Fruit fly (Drosophila melanogaster) whole organism, embryonic: ENCODE data around the gene Plap.
A peak's percentile ranks its signal among the peaks of the same experiment; 100 is the strongest.

ENCODE experiments used
- Aef1 ChIP-seq: fragments of 200-800 bp; sonication (Bioruptor generic); IDR thresholded peaks from 3 replicates; pipeline ENCODE4 v1.3.6; 2022; ENCODE audit warnings: missing biosample characterization, missing genetic modification characterization
- Atf6 ChIP-seq: fragments of 200-800 bp; sonication (Bioruptor generic); IDR thresholded peaks from 2 replicates; pipeline ENCODE4 v1.3.6; 2022; ENCODE audit warnings: missing biosample characterization, missing genetic modification characterization
- B-H2 ChIP-seq: fragments of 200-800 bp; sonication (Bioruptor generic); optimal IDR thresholded peaks from 2 replicates; lab custom pipeline; 2018; ENCODE audit warnings: missing biosample characterization, mild to moderate bottlenecking, missing genetic modification characterization
- CG1024 ChIP-seq: fragments of 200-800 bp; sonication (Bioruptor generic); IDR thresholded peaks from 2 replicates; pipeline ENCODE4 v1.3.6; 2022; ENCODE audit warnings: missing biosample characterization, missing genetic modification characterization
- CG10462 ChIP-seq: fragments of 200-800 bp; sonication (Bioruptor generic); optimal IDR thresholded peaks from 2 replicates; lab custom pipeline; 2016; ENCODE audit warnings: missing biosample characterization, missing genetic modification characterization
- CG11093 ChIP-seq: fragments of 200-800 bp; sonication (Bioruptor generic); IDR thresholded peaks from 3 replicates; pipeline ENCODE4 v1.3.6; 2022; ENCODE audit warnings: missing biosample characterization, missing genetic modification characterization
- CG1233 ChIP-seq: fragments of 200-800 bp; sonication (Bioruptor generic); optimal IDR thresholded peaks from 4 replicates; lab custom pipeline; 2018; ENCODE audit warnings: missing biosample characterization, mild to moderate bottlenecking, missing genetic modification characterization
- CG15479 ChIP-seq: fragments of 200-800 bp; sonication (Bioruptor generic); optimal IDR thresholded peaks from 3 replicates; lab custom pipeline; 2019; ENCODE audit warnings: missing biosample characterization, mild to moderate bottlenecking, missing genetic modification characterization, moderate library complexity
- CG1647 ChIP-seq: fragments of 200-800 bp; sonication (Bioruptor generic); optimal IDR thresholded peaks from 3 replicates; lab custom pipeline; 2016; ENCODE audit warnings: missing biosample characterization, missing genetic modification characterization
- CG16815 ChIP-seq: fragments of 200-800 bp; sonication (Bioruptor generic); optimal IDR thresholded peaks from 3 replicates; lab custom pipeline; 2017; ENCODE audit warnings: missing biosample characterization, mild to moderate bottlenecking, missing genetic modification characterization
- CG17328 ChIP-seq: fragments of 200-800 bp; sonication (Bioruptor generic); IDR thresholded peaks from 2 replicates; pipeline ENCODE4 v1.3.6; 2022; ENCODE audit warnings: missing biosample characterization, missing genetic modification characterization
- CG1792 ChIP-seq: fragments of 200-800 bp; sonication (Bioruptor generic); optimal IDR thresholded peaks from 2 replicates; lab custom pipeline; 2016; ENCODE audit warnings: missing biosample characterization, missing genetic modification characterization
- CG32767 ChIP-seq: fragments of 200-800 bp; sonication (Bioruptor generic); IDR thresholded peaks from 2 replicates; pipeline ENCODE4 v1.3.6; 2022; ENCODE audit warnings: missing biosample characterization, missing genetic modification characterization
- CG34422 ChIP-seq: fragments of 200-800 bp; sonication (Bioruptor generic); IDR thresholded peaks from 3 replicates; pipeline ENCODE4 v1.3.6; 2022; ENCODE audit warnings: missing biosample characterization, missing genetic modification characterization
- CG3995 ChIP-seq: fragments of 200-800 bp; sonication (Bioruptor generic); optimal IDR thresholded peaks from 3 replicates; lab custom pipeline; 2016; ENCODE audit warnings: missing biosample characterization, missing genetic modification characterization
- CG4404 ChIP-seq: fragments of 200-800 bp; sonication (Bioruptor generic); IDR thresholded peaks from 2 replicates; pipeline ENCODE4 v1.3.6; 2022; ENCODE audit warnings: missing biosample characterization, missing genetic modification characterization
- CG4617 ChIP-seq: fragments of 200-800 bp; sonication (Bioruptor generic); optimal IDR thresholded peaks from 3 replicates; lab custom pipeline; 2016; ENCODE audit warnings: missing biosample characterization, missing genetic modification characterization, borderline replicate concordance
- CG4854 ChIP-seq: fragments of 200-800 bp; sonication (Bioruptor generic); optimal IDR thresholded peaks from 2 replicates; lab custom pipeline; 2016; ENCODE audit warnings: missing biosample characterization, missing genetic modification characterization, inconsistent platforms
- CG6765 ChIP-seq: fragments of 200-800 bp; sonication (Bioruptor generic); optimal IDR thresholded peaks from 3 replicates; lab custom pipeline; 2017; ENCODE audit warnings: missing biosample characterization, mild to moderate bottlenecking, missing genetic modification characterization
- CG6791 ChIP-seq: fragments of 200-800 bp; sonication (Bioruptor generic); IDR thresholded peaks from 3 replicates; pipeline ENCODE4 v1.3.6; 2022; ENCODE audit warnings: missing biosample characterization, missing genetic modification characterization; ENCODE audit not compliant: partially characterized antibody
- CG7556 ChIP-seq: fragments of 200-800 bp; sonication (Bioruptor generic); optimal IDR thresholded peaks from 2 replicates; lab custom pipeline; 2017; ENCODE audit warnings: missing biosample characterization, mild to moderate bottlenecking, missing genetic modification characterization
- CG7987 ChIP-seq: fragments of 200-800 bp; sonication (Bioruptor generic); optimal IDR thresholded peaks from 2 replicates; lab custom pipeline; 2018; ENCODE audit warnings: missing biosample characterization, mild to moderate bottlenecking, missing genetic modification characterization, moderate library complexity
- CG8281 ChIP-seq: fragments of 200-800 bp; sonication (Bioruptor generic); optimal IDR thresholded peaks from 2 replicates; lab custom pipeline; 2018; ENCODE audit warnings: missing biosample characterization, mild to moderate bottlenecking, missing genetic modification characterization, moderate library complexity
- CG9609 ChIP-seq: fragments of 200-800 bp; sonication (Bioruptor generic); optimal IDR thresholded peaks from 3 replicates; lab custom pipeline; 2016; ENCODE audit warnings: missing biosample characterization, missing genetic modification characterization
- Dek ChIP-seq: fragments of 200-800 bp; sonication (Bioruptor generic); optimal IDR thresholded peaks from 3 replicates; lab custom pipeline; 2019; ENCODE audit warnings: missing biosample characterization, mild to moderate bottlenecking, missing genetic modification characterization, moderate library complexity
- Dip2 ChIP-seq: fragments of 200-800 bp; sonication (Bioruptor generic); IDR thresholded peaks from 2 replicates; pipeline ENCODE4 v1.3.6; 2022; ENCODE audit warnings: missing biosample characterization, missing genetic modification characterization
- Drgx ChIP-seq: fragments of 200-800 bp; sonication (Bioruptor generic); IDR thresholded peaks from 2 replicates; pipeline ENCODE4 v1.3.6; 2022; ENCODE audit warnings: missing biosample characterization, missing genetic modification characterization
- Gug ChIP-seq: fragments of 200-800 bp; sonication (Bioruptor generic); IDR thresholded peaks from 4 replicates; pipeline ENCODE4 v1.3.6; 2022; ENCODE audit warnings: missing biosample characterization, missing genetic modification characterization
- HmgD ChIP-seq: fragments of 200-800 bp; sonication (Bioruptor generic); optimal IDR thresholded peaks from 3 replicates; lab custom pipeline; 2016; ENCODE audit warnings: missing biosample characterization, missing genetic modification characterization
- Lim3 ChIP-seq: fragments of 200-800 bp; sonication (Bioruptor generic); IDR thresholded peaks from 2 replicates; pipeline ENCODE4 v1.3.6; 2022; ENCODE audit warnings: missing biosample characterization, missing genetic modification characterization
- Lpt ChIP-seq: fragments of >200 bp; optimal IDR thresholded peaks from 2 replicates; lab custom pipeline; 2018; ENCODE audit warnings: missing biosample characterization, missing genetic modification characterization
- Max ChIP-seq: fragments of 200-800 bp; sonication (Bioruptor generic); optimal IDR thresholded peaks from 2 replicates; lab custom pipeline; 2016; ENCODE audit warnings: missing biosample characterization, mild to moderate bottlenecking, missing genetic modification characterization
- Nf-YA ChIP-seq: fragments of 200-800 bp; sonication (Bioruptor generic); IDR thresholded peaks from 2 replicates; pipeline ENCODE4 v1.3.6; 2022; ENCODE audit warnings: missing biosample characterization, missing genetic modification characterization
- Nf-YC ChIP-seq: fragments of 200-800 bp; optimal IDR thresholded peaks from 3 replicates; lab custom pipeline; 2019; ENCODE audit warnings: missing biosample characterization, mild to moderate bottlenecking, missing genetic modification characterization, moderate library complexity
- NfI ChIP-seq: fragments of 200-800 bp; sonication (Bioruptor generic); optimal IDR thresholded peaks from 3 replicates; lab custom pipeline; 2018; ENCODE audit warnings: missing biosample characterization, mild to moderate bottlenecking, missing genetic modification characterization, moderate library complexity
- Oli ChIP-seq: fragments of 200-800 bp; sonication (Bioruptor generic); optimal IDR thresholded peaks from 2 replicates; lab custom pipeline; 2018; ENCODE audit warnings: missing biosample characterization, mild to moderate bottlenecking, missing genetic modification characterization, moderate library complexity
- Sry-δ ChIP-seq: fragments of 200-800 bp; sonication (Bioruptor generic); optimal IDR thresholded peaks from 2 replicates; lab custom pipeline; 2016; ENCODE audit warnings: missing biosample characterization, missing genetic modification characterization
- al ChIP-seq: fragments of 200-800 bp; sonication (Bioruptor generic); IDR thresholded peaks from 2 replicates; pipeline ENCODE4 v1.3.6; 2022; ENCODE audit warnings: missing biosample characterization, missing genetic modification characterization
- da ChIP-seq: fragments of 200-800 bp; sonication (Bioruptor generic); optimal IDR thresholded peaks from 2 replicates; lab custom pipeline; 2016; ENCODE audit warnings: missing biosample characterization, missing genetic modification characterization
- disco-r ChIP-seq: fragments of 200-800 bp; sonication (Bioruptor generic); optimal IDR thresholded peaks from 2 replicates; lab custom pipeline; 2016; ENCODE audit warnings: missing biosample characterization, missing genetic modification characterization
- exex ChIP-seq: fragments of 200-800 bp; sonication (Bioruptor generic); optimal IDR thresholded peaks from 4 replicates; lab custom pipeline; 2018; ENCODE audit warnings: missing biosample characterization, mild to moderate bottlenecking, missing genetic modification characterization, moderate library complexity
- fu2 ChIP-seq: fragments of 200-800 bp; sonication (Bioruptor generic); optimal IDR thresholded peaks from 2 replicates; lab custom pipeline; 2016; ENCODE audit warnings: missing biosample characterization, missing genetic modification characterization
- gem ChIP-seq: fragments of 200-800 bp; sonication (Bioruptor generic); optimal IDR thresholded peaks from 2 replicates; lab custom pipeline; 2019; ENCODE audit warnings: missing biosample characterization, mild to moderate bottlenecking, missing genetic modification characterization, moderate library complexity
- mld ChIP-seq: fragments of 200-800 bp; sonication (Bioruptor generic); IDR thresholded peaks from 3 replicates; pipeline ENCODE4 v1.3.6; 2022; ENCODE audit warnings: missing biosample characterization, missing genetic modification characterization; ENCODE audit not compliant: partially characterized antibody
- pita ChIP-seq: fragments of 200-800 bp; sonication (Bioruptor generic); optimal IDR thresholded peaks from 2 replicates; lab custom pipeline; 2017; ENCODE audit warnings: missing biosample characterization, mild to moderate bottlenecking, missing genetic modification characterization
- psq ChIP-seq: fragments of 200-800 bp; sonication (Bioruptor generic); optimal IDR thresholded peaks from 2 replicates; lab custom pipeline; 2017; ENCODE audit warnings: missing biosample characterization, missing genetic modification characterization
- pum ChIP-seq: fragments of 200-800 bp; sonication (Bioruptor generic); optimal IDR thresholded peaks from 2 replicates; lab custom pipeline; 2016; ENCODE audit warnings: missing biosample characterization, missing genetic modification characterization
- slp2 ChIP-seq: fragments of 200-800 bp; sonication (Bioruptor generic); optimal IDR thresholded peaks from 2 replicates; lab custom pipeline; 2016; ENCODE audit warnings: missing biosample characterization, missing genetic modification characterization
- stc ChIP-seq: fragments of 200-800 bp; sonication (Bioruptor generic); IDR thresholded peaks from 2 replicates; pipeline ENCODE4 v1.3.6; 2022; ENCODE audit warnings: missing biosample characterization, missing genetic modification characterization
- unpg ChIP-seq: fragments of 200-800 bp; sonication (Bioruptor generic); optimal IDR thresholded peaks from 3 replicates; lab custom pipeline; 2018; ENCODE audit warnings: missing biosample characterization, mild to moderate bottlenecking, missing genetic modification characterization, moderate library complexity
- vfl ChIP-seq: fragments of 200-800 bp; sonication (Bioruptor generic); optimal IDR thresholded peaks from 2 replicates; lab custom pipeline; 2016; ENCODE audit warnings: missing biosample characterization, missing genetic modification characterization

The Plap gene

dm6 chr2L:1169867-1170415, at the start of gene Plap, which contains the start of gene CG31922 (continued):
- TF ChIP-seq CG1233 (GFP tag; lab: Kevin White, UChicago) (peak; percentile 34), CG10462 (GFP tag; lab: Kevin White, UChicago) (peak; percentile 38), vfl (GFP tag; lab: Kevin White, UChicago) (peak; percentile 79), CG4617 (GFP tag; lab: Kevin White, UChicago) (peak; percentile 68), stc (0 out of 2 replicates have a peak, but pooled peaks have one; percentile 7), Nf-YA (GFP tag; lab: Robert Waterston, UW) (no peak), HmgD (no peak), CG1647 (peak; percentile 69), pita (GFP tag; lab: Kevin White, UChicago) (no peak), Gug (GFP tag; lab: Robert Waterston, UW) (peak; percentile 64; the same call in 2 of the 4 replicates), CG7987 (GFP tag; lab: Kevin White, UChicago) (no peak), CG1024 (GFP tag; lab: Robert Waterston, UW) (no peak), mld (GFP tag; lab: Robert Waterston, UW) (peak; percentile 82; the same call in 2 of the 3 replicates), CG3995 (GFP tag; lab: Kevin White, UChicago) (peak; percentile 64), gem (no peak), exex (tag; lab: Kevin White, UChicago) (no peak), CG8281 (tag; lab: Kevin White, UChicago) (peak; percentile 36), CG17328 (GFP tag; lab: Robert Waterston, UW) (peak; percentile 17; the same call in 1 of the 2 replicates), Lim3 (GFP tag; lab: Robert Waterston, UW) (no peak), CG1792 (peak; percentile 39), Dek (tag; lab: Kevin White, UChicago) (peak; percentile 67), disco-r (GFP tag; lab: Kevin White, UChicago) (peak; percentile 31), CG9609 (peak; percentile 27), NfI (GFP tag; lab: Kevin White, UChicago) (peak; percentile 75), Aef1 (GFP tag; lab: Robert Waterston, UW) (peak; percentile 60; the same call in 2 of the 3 replicates), Atf6 (peak; percentile 60; the same call in 1 of the 2 replicates), CG4854 (GFP tag; lab: Kevin White, UChicago) (no peak), Sry-δ (GFP tag; lab: Kevin White, UChicago) (peak; percentile 96), Dip2 (no peak), CG34422 (GFP tag; lab: Robert Waterston, UW) (no peak), fu2 (GFP tag; lab: Kevin White, UChicago) (peak; percentile 27), Lpt (GFP tag; lab: Kevin White, UChicago) (no peak), psq (GFP tag; lab: Kevin White, UChicago) (peak; percentile 16), B-H2 (GFP tag; lab: Kevin White, UChicago) (no peak), CG32767 (GFP tag; lab: Robert Waterston, UW) (peak; percentile 36; the same call in 1 of the 2 replicates), CG11093 (GFP tag; lab: Robert Waterston, UW) (no peak), CG6765 (GFP tag; lab: Kevin White, UChicago) (no peak), CG4404 (peak; percentile 67), Nf-YC (tag; lab: Kevin White, UChicago) (peak; percentile 72), unpg (peak; percentile 61), CG7556 (GFP tag; lab: Kevin White, UChicago) (peak; percentile 48), slp2 (GFP tag; lab: Kevin White, UChicago) (peak; percentile 45), da (no peak), CG15479 (GFP tag; lab: Kevin White, UChicago) (no peak), CG16815 (GFP tag; lab: Kevin White, UChicago) (peak; percentile 48), Max (GFP tag; lab: Kevin White, UChicago) (peak; percentile 76), Oli (tag; lab: Kevin White, UChicago) (peak; percentile 51), al (GFP tag; lab: Robert Waterston, UW) (peak; percentile 65), Drgx (GFP tag; lab: Robert Waterston, UW) (no peak), CG6791 (GFP tag; lab: Robert Waterston, UW) (peak; percentile 77; the same call in 2 of the 3 replicates), pum (peak; percentile 74)
